Fruit fly (Drosophila melanogaster): ENCODE data around the gene CG34133.

dm6 chr3R:29880306-29880705 lies 11.1 kb downstream of the CG34133 start:
- TF ChIP-seq CTCF (optimal IDR thresholded peaks at IDR 0.05) (no peak), CG8478 (optimal IDR thresholded peaks at IDR 0.05) (no peak)
